Worm (Caenorhabditis elegans) whole organism, L4 larva: Measurements from ENCODE around the gene byn-1.

Source experiments
- F10B5.3 ChIP-seq: sonication (generic microtip); optimal IDR thresholded peaks from 2 replicates; lab custom pipeline; 2016; ENCODE audit warnings: mild to moderate bottlenecking, missing genetic modification characterization, missing compliant biosample characterization
- F26F4.8 ChIP-seq: fragments of 200-800 bp; sonication (Bioruptor generic); conservative IDR thresholded peaks from 2 replicates; pipeline ENCODE4 v1.3.6; 2022; ENCODE audit warnings: missing genetic modification characterization, missing compliant biosample characterization
- F44E2.7 ChIP-seq: fragments of 200-800 bp; sonication (Bioruptor generic); IDR thresholded peaks from 2 replicates; pipeline ENCODE4 v2.1.2; 2022; ENCODE audit warnings: missing genetic modification characterization, missing compliant biosample characterization
- F49E8.2 ChIP-seq: sonication (generic microtip); optimal IDR thresholded peaks from 2 replicates; lab custom pipeline; 2016; ENCODE audit warnings: missing compliant biosample characterization, mild to moderate bottlenecking, missing genetic modification characterization, borderline replicate concordance
- R02D3.7 ChIP-seq: fragments of 150-350 bp; sonication (generic microtip); optimal IDR thresholded peaks from 3 replicates; lab custom pipeline; 2014; ENCODE audit warnings: missing biosample characterization, missing genetic modification characterization
- T20F7.1 ChIP-seq: fragments of 200-800 bp; sonication (Bioruptor generic); optimal IDR thresholded peaks from 2 replicates; lab custom pipeline; 2018; ENCODE audit warnings: mild to moderate bottlenecking, missing genetic modification characterization, missing compliant biosample characterization
- Y48G9A.11 ChIP-seq: fragments of 200-800 bp; sonication (Bioruptor generic); IDR thresholded peaks from 2 replicates; pipeline ENCODE4 v1.3.6; 2022; ENCODE audit warnings: missing genetic modification reagents, missing genetic modification characterization, missing compliant biosample characterization
- Y5F2A.4 ChIP-seq: fragments of 200-800 bp; sonication (Bioruptor generic); optimal IDR thresholded peaks from 2 replicates; lab custom pipeline; 2018; ENCODE audit warnings: mild to moderate bottlenecking, missing genetic modification characterization, missing compliant biosample characterization
- aly-2 ChIP-seq: sonication (generic microtip); optimal IDR thresholded peaks from 2 replicates; lab custom pipeline; 2018; ENCODE audit warnings: missing biosample characterization, missing genetic modification characterization
- ceh-20 ChIP-seq: fragments of 200-800 bp; sonication (Bioruptor generic); IDR thresholded peaks from 2 replicates; pipeline ENCODE4 v1.3.6; 2022; ENCODE audit warnings: missing genetic modification reagents, missing genetic modification characterization, missing compliant biosample characterization
- ceh-62 ChIP-seq: sonication (generic microtip); optimal IDR thresholded peaks from 2 replicates; lab custom pipeline; 2017; ENCODE audit warnings: missing biosample characterization, missing genetic modification characterization
- ceh-82 ChIP-seq: sonication (generic microtip); optimal IDR thresholded peaks from 2 replicates; lab custom pipeline; 2017; ENCODE audit warnings: missing biosample characterization, missing genetic modification characterization
- daf-19 ChIP-seq: fragments of 200-800 bp; sonication (Bioruptor generic); conservative IDR thresholded peaks from 2 replicates; pipeline ENCODE4 v1.3.6; 2022; ENCODE audit warnings: missing genetic modification characterization, missing compliant biosample characterization
- duxl-1 ChIP-seq: sonication (generic microtip); optimal IDR thresholded peaks from 2 replicates; lab custom pipeline; 2016; ENCODE audit warnings: mild to moderate bottlenecking, missing genetic modification characterization, moderate library complexity, missing compliant biosample characterization; ENCODE audit not compliant: poor library complexity
- dve-1 ChIP-seq: sonication (generic microtip); optimal IDR thresholded peaks from 2 replicates; lab custom pipeline; 2017; ENCODE audit warnings: antibody characterized with exemption, mild to moderate bottlenecking, missing genetic modification characterization, missing compliant biosample characterization; ENCODE audit not compliant: insufficient read depth
- egl-27 ChIP-seq: sonication (generic microtip); optimal IDR thresholded peaks from 3 replicates; lab custom pipeline; 2017; ENCODE audit warnings: missing biosample characterization, missing genetic modification reagents, missing genetic modification characterization
- fkh-10 ChIP-seq: fragments of 150-350 bp; optimal IDR thresholded peaks from 2 replicates; lab custom pipeline; 2014; ENCODE audit warnings: missing biosample characterization, missing genetic modification reagents, missing genetic modification characterization
- hif-1 ChIP-seq, 2 experiments: sonication (generic microtip); optimal IDR thresholded peaks; 2 replicates each; lab custom pipeline; 2016 to 2017; ENCODE audit warnings: missing compliant biosample characterization in 2 of 2, missing genetic modification characterization in 2 of 2, missing genetic modification reagents in 2 of 2, missing genotype in 2 of 2, mild to moderate bottlenecking in 1 of 2
- hlh-11 ChIP-seq: fragments of 200-800 bp; sonication (Bioruptor generic); optimal IDR thresholded peaks from 2 replicates; lab custom pipeline; 2018; ENCODE audit warnings: mild to moderate bottlenecking, missing genetic modification characterization, missing compliant biosample characterization
- hmg-1.1 ChIP-seq: fragments of 200-800 bp; sonication (Bioruptor generic); IDR thresholded peaks from 2 replicates; pipeline ENCODE4 v1.3.6; 2022; ENCODE audit warnings: missing genetic modification reagents, missing genetic modification characterization, missing compliant biosample characterization
- jun-1 ChIP-seq: fragments of 150-350 bp; optimal IDR thresholded peaks from 2 replicates; lab custom pipeline; 2014; ENCODE audit warnings: missing biosample characterization, missing genetic modification reagents, missing genetic modification characterization
- lin-1 ChIP-seq: fragments of 200-800 bp; sonication (Bioruptor generic); IDR thresholded peaks from 2 replicates; pipeline ENCODE4 v1.3.6; 2022; ENCODE audit warnings: missing genetic modification reagents, missing genetic modification characterization, missing compliant biosample characterization
- lin-39 ChIP-seq: fragments of 150-350 bp; optimal IDR thresholded peaks from 2 replicates; lab custom pipeline; 2014; ENCODE audit warnings: missing biosample characterization, missing genetic modification reagents, missing genetic modification characterization
- lir-3 ChIP-seq: sonication (generic microtip); optimal IDR thresholded peaks from 2 replicates; lab custom pipeline; 2016; ENCODE audit warnings: mild to moderate bottlenecking, missing genetic modification characterization, missing compliant biosample characterization
- madf-5 ChIP-seq, 2 experiments: fragments of 200-800 bp; sonication (Bioruptor generic); IDR thresholded peaks; 2 replicates each; pipeline ENCODE4 v1.3.6; 2022; ENCODE audit warnings: missing compliant biosample characterization in 2 of 2, missing genetic modification characterization in 2 of 2
- mdl-1 ChIP-seq, 2 experiments: fragments of 150-350 bp in 1 of 2; sonication (generic microtip) in 1 of 2; optimal IDR thresholded peaks; 2 replicates each; lab custom pipeline; 2014 to 2017; ENCODE audit warnings: missing biosample characterization in 2 of 2, missing genetic modification characterization in 2 of 2
- mdt-29 ChIP-seq: fragments of 200-800 bp; sonication (Bioruptor generic); IDR thresholded peaks from 2 replicates; pipeline ENCODE4 v1.3.6; 2022; ENCODE audit warnings: missing genetic modification reagents, missing genetic modification characterization, missing compliant biosample characterization
- mep-1 ChIP-seq: fragments of 150-350 bp; sonication (generic microtip); optimal IDR thresholded peaks from 3 replicates; lab custom pipeline; 2014; ENCODE audit warnings: missing biosample characterization, missing genetic modification characterization
- nhr-102 ChIP-seq: sonication (generic microtip); optimal IDR thresholded peaks from 2 replicates; lab custom pipeline; 2016; ENCODE audit warnings: mild to moderate bottlenecking, missing genetic modification characterization, moderate library complexity, missing compliant biosample characterization
- nhr-237 ChIP-seq: sonication (generic microtip); optimal IDR thresholded peaks from 2 replicates; lab custom pipeline; 2017; ENCODE audit warnings: missing biosample characterization, missing genetic modification characterization
- nhr-25 ChIP-seq: sonication (generic microtip); optimal IDR thresholded peaks from 2 replicates; lab custom pipeline; 2017; ENCODE audit warnings: missing genetic modification characterization, mild to moderate bottlenecking, missing compliant biosample characterization, antibody characterized with exemption, moderate library complexity, borderline replicate concordance; ENCODE audit not compliant: insufficient read depth
- nhr-28 ChIP-seq: fragments of 150-350 bp; optimal IDR thresholded peaks from 2 replicates; lab custom pipeline; 2014; ENCODE audit warnings: missing biosample characterization, missing genetic modification characterization
- nhr-41 ChIP-seq: fragments of 200-800 bp; sonication (Bioruptor generic); IDR thresholded peaks from 2 replicates; pipeline ENCODE4 v1.3.6; 2022; ENCODE audit warnings: missing genetic modification reagents, missing genetic modification characterization, missing compliant biosample characterization
- nhr-48 ChIP-seq: sonication (generic microtip); optimal IDR thresholded peaks from 2 replicates; lab custom pipeline; 2016; ENCODE audit warnings: mild to moderate bottlenecking, missing genetic modification characterization, missing compliant biosample characterization
- nhr-6 ChIP-seq: fragments of 150-350 bp; optimal IDR thresholded peaks from 2 replicates; lab custom pipeline; 2014; ENCODE audit warnings: missing biosample characterization, missing genetic modification characterization
- nhr-77 ChIP-seq: fragments of 150-350 bp; optimal IDR thresholded peaks from 2 replicates; lab custom pipeline; 2014; ENCODE audit warnings: missing biosample characterization, missing genetic modification characterization
- pqm-1 ChIP-seq: sonication (generic microtip); optimal IDR thresholded peaks from 2 replicates; lab custom pipeline; 2017; ENCODE audit warnings: missing biosample characterization, missing genetic modification characterization
- rbr-2 ChIP-seq: sonication (generic microtip); optimal IDR thresholded peaks from 2 replicates; lab custom pipeline; 2016; ENCODE audit warnings: missing genotype, missing genetic modification characterization, missing compliant biosample characterization
- saeg-2 ChIP-seq: fragments of 200-800 bp; sonication (Bioruptor generic); IDR thresholded peaks from 2 replicates; pipeline ENCODE4 v1.3.6; 2022; ENCODE audit warnings: missing genetic modification reagents, missing genetic modification characterization, missing compliant biosample characterization
- set-16 ChIP-seq: fragments of 200-800 bp; sonication (Bioruptor generic); IDR thresholded peaks from 2 replicates; pipeline ENCODE4 v1.3.6; 2022; ENCODE audit warnings: missing genetic modification reagents, missing genetic modification characterization, missing compliant biosample characterization
- skn-1 ChIP-seq: fragments of 150-350 bp; optimal IDR thresholded peaks from 2 replicates; lab custom pipeline; 2014; ENCODE audit warnings: missing biosample characterization, missing genetic modification characterization
- spr-1 ChIP-seq: sonication (generic microtip); optimal IDR thresholded peaks from 2 replicates; lab custom pipeline; 2016; ENCODE audit warnings: mild to moderate bottlenecking, missing genetic modification characterization, missing compliant biosample characterization
- tag-97 ChIP-seq: fragments of 200-800 bp; sonication (Bioruptor generic); IDR thresholded peaks from 2 replicates; pipeline ENCODE4 v1.3.6; 2022; ENCODE audit warnings: missing genetic modification characterization, missing compliant biosample characterization
- unc-130 ChIP-seq: sonication (generic microtip); optimal IDR thresholded peaks from 2 replicates; lab custom pipeline; 2016; ENCODE audit warnings: missing genetic modification reagents, missing genetic modification characterization, missing compliant biosample characterization
- zag-1 ChIP-seq: fragments of 150-350 bp; optimal IDR thresholded peaks from 2 replicates; lab custom pipeline; 2014; ENCODE audit warnings: missing biosample characterization, missing genetic modification characterization
- zfp-2 ChIP-seq: sonication (generic microtip); optimal IDR thresholded peaks from 2 replicates; lab custom pipeline; 2016; ENCODE audit warnings: mild to moderate bottlenecking, missing genetic modification characterization, missing compliant biosample characterization
- zfp-3 ChIP-seq: fragments of 200-800 bp; sonication (Bioruptor generic); conservative IDR thresholded peaks from 2 replicates; pipeline ENCODE4 v1.3.6; 2022; ENCODE audit warnings: missing genetic modification reagents, missing genetic modification characterization, missing compliant biosample characterization
- ztf-11 ChIP-seq: fragments of 150-350 bp; optimal IDR thresholded peaks from 2 replicates; lab custom pipeline; 2014; ENCODE audit warnings: missing biosample characterization, missing genetic modification characterization
- ztf-7 ChIP-seq: fragments of 150-350 bp; optimal IDR thresholded peaks from 2 replicates; lab custom pipeline; 2014; ENCODE audit warnings: missing biosample characterization, missing genetic modification characterization

The byn-1 gene

DNA sequence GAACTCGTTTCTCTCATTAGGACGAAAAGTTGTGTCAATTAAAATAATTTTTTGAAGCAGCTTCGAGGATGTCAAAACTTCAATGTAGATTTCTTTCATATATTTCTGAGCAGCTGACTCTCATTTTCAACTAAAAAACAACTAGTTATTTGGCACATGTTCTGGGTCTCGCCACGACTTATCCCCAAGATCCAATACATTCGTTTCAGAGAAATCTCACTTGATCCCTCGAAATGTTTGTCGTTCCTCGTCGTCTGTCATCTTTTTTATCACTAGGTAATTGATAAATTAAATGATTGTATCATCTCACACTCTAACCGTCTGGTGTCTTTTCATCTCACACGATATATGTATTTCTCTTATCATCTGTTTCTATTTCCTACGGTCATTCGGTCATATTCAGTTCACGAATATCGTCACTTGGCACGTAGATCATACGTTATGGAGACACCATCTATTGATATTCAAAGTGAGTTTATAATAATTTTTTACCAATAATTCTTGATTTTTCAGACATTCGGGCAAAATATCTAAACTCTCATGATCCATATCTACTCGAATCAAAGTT, 30.2 kb downstream of the byn-1 start, which contains the start of the genes rpn-6.1 and F57B9.1 (continued):
- TF ChIP-seq lin-1 (GFP tag; lab: Robert Waterston, UW) (no peak), madf-5 (GFP tag; IDR thresholded peaks at IDR 0.05; lab: Robert Waterston, UW) (no peak), nhr-77 (tag; lab: Kevin White, UChicago) (no peak), lir-3 (tag; lab: Kevin White, UChicago) (no peak), hif-1 (tag; optimal IDR thresholded peaks at IDR 0.05; lab: Kevin White, UChicago) (peak; percentile 62 to 97), ztf-7 (peak; percentile 28), nhr-6 (tag; lab: Kevin White, UChicago) (no peak), nhr-28 (peak; percentile 68), nhr-237 (no peak), spr-1 (tag; lab: Kevin White, UChicago) (no peak), F49E8.2 (tag; lab: Kevin White, UChicago) (no peak), set-16 (GFP tag; lab: Robert Waterston, UW) (no peak), nhr-48 (tag; lab: Kevin White, UChicago) (peak; percentile 5), Y5F2A.4 (GFP tag; lab: Kevin White, UChicago) (no peak), T20F7.1 (peak; percentile 71)
- TF ChIP-seq, all 104 proteins: peak for 15

DNA sequence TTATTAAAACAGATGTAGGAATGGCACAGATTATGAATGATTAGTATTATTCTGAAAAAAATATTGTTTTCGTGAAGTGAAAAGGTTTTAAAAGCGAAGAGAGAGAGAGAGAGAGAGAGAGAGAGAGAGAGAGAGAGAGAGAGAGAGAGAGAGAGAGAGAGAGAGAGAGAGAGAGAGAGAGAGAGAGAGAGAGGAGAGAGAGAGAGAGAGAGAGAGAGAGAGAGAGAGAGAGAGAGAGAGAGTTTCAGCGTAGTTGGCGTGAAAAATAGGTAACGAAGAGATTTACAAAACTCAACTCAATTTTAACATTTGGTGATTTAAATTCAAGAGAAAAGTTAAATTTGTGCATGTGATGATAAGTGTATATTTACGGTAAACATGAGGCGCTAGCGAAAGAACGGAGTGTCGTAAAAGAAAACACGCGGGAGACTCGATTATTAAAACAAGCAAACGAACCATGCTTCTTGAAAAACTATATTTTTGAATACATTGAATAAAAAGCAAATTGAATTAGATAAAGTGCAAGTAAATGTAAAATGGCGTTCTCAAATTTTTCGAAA, 36.4 kb downstream of the byn-1 start, which contains the start of gene panl-2:
Gene panl-2 (minus strand): TSS at position 51 of the 560 bp plus-strand sequence.
- TF ChIP-seq F10B5.3 (tag; lab: Kevin White, UChicago) = no peak
- TF ChIP-seq pqm-1 (tag; lab: Kevin White, UChicago) = no peak
- TF ChIP-seq daf-19 (GFP tag; lab: Robert Waterston, UW) = no peak
- no peak for TF ChIP-seq hlh-11 (tag; lab: Kevin White, UChicago)
- TF ChIP-seq lin-39 (tag; lab: Kevin White, UChicago) = no peak
- no peak for TF ChIP-seq zfp-2 (tag; lab: Kevin White, UChicago)
- TF ChIP-seq mep-1 (tag; lab: Kevin White, UChicago) = peak; percentile 24
- TF ChIP-seq rbr-2 (tag; lab: Kevin White, UChicago) = no peak
- no peak for TF ChIP-seq fkh-10
- no peak for TF ChIP-seq aly-2 (tag; lab: Kevin White, UChicago)
- no peak for TF ChIP-seq nhr-77 (tag; lab: Kevin White, UChicago)
- TF ChIP-seq jun-1 = no peak
- no peak for TF ChIP-seq lir-3 (tag; lab: Kevin White, UChicago)
- no peak for TF ChIP-seq nhr-41 (GFP tag; lab: Robert Waterston, UW)
- TF ChIP-seq nhr-48 (tag; lab: Kevin White, UChicago) = no peak
- TF ChIP-seq unc-130 (GFP tag; lab: Kevin White, UChicago) = no peak
- no peak for TF ChIP-seq spr-1 (tag; lab: Kevin White, UChicago)
- no peak for TF ChIP-seq Y5F2A.4 (GFP tag; lab: Kevin White, UChicago)
- TF ChIP-seq F26F4.8 (GFP tag; lab: Robert Waterston, UW) = no peak
- no peak for TF ChIP-seq dve-1
- no peak for TF ChIP-seq F44E2.7 (GFP tag; lab: Robert Waterston, UW)
- TF ChIP-seq ceh-82 (tag; lab: Kevin White, UChicago) = no peak
- no peak for TF ChIP-seq mdt-29 (GFP tag; lab: Robert Waterston, UW)
- no peak for TF ChIP-seq ceh-62 (tag; lab: Kevin White, UChicago)
- TF ChIP-seq mdl-1 (tag; optimal IDR thresholded peaks at IDR 0.05; lab: Kevin White, UChicago) = no peak
- no peak for TF ChIP-seq nhr-102 (tag; lab: Kevin White, UChicago)
- TF ChIP-seq duxl-1 = no peak
- TF ChIP-seq hmg-1.1 (GFP tag; lab: Robert Waterston, UW) = 0 out of 2 replicates have a peak, but pooled peaks have one; percentile 9
- peak; percentile 85 for TF ChIP-seq Y48G9A.11
- no peak for TF ChIP-seq egl-27 (tag; lab: Kevin White, UChicago)
- no peak for TF ChIP-seq zag-1 (tag; lab: Kevin White, UChicago)
- TF ChIP-seq ztf-11 (tag; lab: Kevin White, UChicago) = no peak
- no peak for TF ChIP-seq tag-97 (GFP tag; lab: Robert Waterston, UW)
- TF ChIP-seq saeg-2 = no peak
- TF ChIP-seq skn-1 (tag; lab: Kevin White, UChicago) = no peak
- peak; percentile 57 for TF ChIP-seq R02D3.7
- TF ChIP-seq nhr-25 (tag; lab: Kevin White, UChicago) = no peak
- TF ChIP-seq zfp-3 = no peak
- no peak for TF ChIP-seq ceh-20
